Fruit fly (Drosophila melanogaster) S2 (cell line): ENCODE measurements around the gene Mpcp2.

Experiments used
- CG8478 ChIP-seq: fragments of >200 bp; optimal IDR thresholded peaks from 2 replicates; lab custom pipeline; 2018
- CTCF ChIP-seq, 2 experiments: fragments of >200 bp; optimal IDR thresholded peaks; 2 replicates each; lab custom pipeline; 2018

DNA sequence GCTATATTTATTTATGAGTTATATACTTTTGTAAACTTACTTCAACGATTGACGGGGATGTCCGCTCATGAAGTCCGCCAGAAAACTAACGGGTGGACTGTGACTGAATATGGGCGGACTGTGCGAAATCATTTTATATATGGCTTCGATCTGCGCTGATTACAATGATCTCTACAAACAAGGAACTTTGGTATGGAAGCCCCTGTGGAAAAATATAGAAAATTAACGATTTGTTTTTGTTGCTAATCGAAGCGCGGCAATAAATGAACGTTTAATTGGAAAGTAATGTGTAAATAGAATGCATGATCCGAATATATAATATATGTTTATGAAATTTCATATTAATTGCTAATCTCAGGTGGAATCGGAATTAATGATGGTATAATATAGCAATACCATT is 12.5 kb downstream of the Mpcp2 start:
- TF ChIP-seq CTCF (optimal IDR thresholded peaks at IDR 0.05; lab: Kevin White, UChicago) (no peak), CG8478 (lab: Kevin White, UChicago) (no peak)
